Fruit fly (Drosophila melanogaster) whole organism, wandering third instar larva: ENCODE data around the gene CG11878.

Experiments
- CG9705 ChIP-seq: fragments of 200-800 bp; sonication (Bioruptor generic); optimal IDR thresholded peaks from 2 replicates; lab custom pipeline; 2018; ENCODE audit warnings: missing biosample characterization, mild to moderate bottlenecking, missing genetic modification characterization
- Dif ChIP-seq: fragments of 200-275, 200-300 bp; sonication (Bioruptor generic); optimal IDR thresholded peaks from 2 replicates; lab custom pipeline; 2018; ENCODE audit warnings: missing biosample characterization, missing genetic modification characterization; ENCODE audit not compliant: partially characterized antibody
- GATAd ChIP-seq: sonication (Bioruptor generic); optimal IDR thresholded peaks from 2 replicates; lab custom pipeline; 2016; ENCODE audit warnings: missing biosample characterization, missing genetic modification characterization
- Hnf4 ChIP-seq: fragments of 200-800 bp; sonication (Bioruptor generic); optimal IDR thresholded peaks from 2 replicates; lab custom pipeline; 2016; ENCODE audit warnings: missing biosample characterization, mild to moderate bottlenecking, missing genetic modification characterization
- Hr83 ChIP-seq: fragments of 200-300 bp; sonication (Bioruptor generic); optimal IDR thresholded peaks from 2 replicates; lab custom pipeline; 2016; ENCODE audit warnings: missing biosample characterization, mild to moderate bottlenecking, missing genetic modification characterization, moderate library complexity; ENCODE audit not compliant: poor library complexity, severe bottlenecking
- N ChIP-seq: fragments of >200 bp; optimal IDR thresholded peaks from 2 replicates; lab custom pipeline; 2018; ENCODE audit warnings: missing biosample characterization, missing external identifiers, missing genetic modification characterization
- Sp1 ChIP-seq: fragments of 200-800 bp; sonication (Bioruptor generic); optimal IDR thresholded peaks from 3 replicates; lab custom pipeline; 2019; ENCODE audit warnings: missing biosample characterization, mild to moderate bottlenecking, missing genetic modification characterization, moderate library complexity
- br ChIP-seq: fragments of 200-800 bp; sonication (Bioruptor generic); optimal IDR thresholded peaks from 2 replicates; lab custom pipeline; 2016; ENCODE audit warnings: missing biosample characterization, missing genetic modification characterization
- brk ChIP-seq: fragments of 200-800 bp; sonication (Bioruptor generic); optimal IDR thresholded peaks from 2 replicates; lab custom pipeline; 2016; ENCODE audit warnings: missing biosample characterization, mild to moderate bottlenecking, missing genetic modification characterization
- dmrt93B ChIP-seq: fragments of 200-800 bp; sonication (Bioruptor generic); optimal IDR thresholded peaks from 2 replicates; lab custom pipeline; 2018; ENCODE audit warnings: missing biosample characterization, mild to moderate bottlenecking, missing genetic modification characterization
- foxo ChIP-seq, 2 experiments: fragments of 200-800 bp; sonication (Bioruptor generic); optimal IDR thresholded peaks; 2 replicates in 1 of 2; 3 replicates in 1 of 2; lab custom pipeline; 2016 to 2017; ENCODE audit warnings: missing biosample characterization in 2 of 2, missing genetic modification characterization in 2 of 2
- fru ChIP-seq: fragments of 200-800 bp; sonication (Bioruptor generic); optimal IDR thresholded peaks from 3 replicates; lab custom pipeline; 2016; ENCODE audit warnings: missing biosample characterization, mild to moderate bottlenecking, missing genetic modification characterization
- sv ChIP-seq: fragments of 200-800 bp; sonication (Bioruptor generic); optimal IDR thresholded peaks from 3 replicates; lab custom pipeline; 2016; ENCODE audit warnings: missing biosample characterization, missing genetic modification characterization
- tai ChIP-seq: sonication (Bioruptor generic); optimal IDR thresholded peaks from 2 replicates; lab custom pipeline; 2016; ENCODE audit warnings: missing biosample characterization, missing genetic modification characterization

Gene CG11878

DNA sequence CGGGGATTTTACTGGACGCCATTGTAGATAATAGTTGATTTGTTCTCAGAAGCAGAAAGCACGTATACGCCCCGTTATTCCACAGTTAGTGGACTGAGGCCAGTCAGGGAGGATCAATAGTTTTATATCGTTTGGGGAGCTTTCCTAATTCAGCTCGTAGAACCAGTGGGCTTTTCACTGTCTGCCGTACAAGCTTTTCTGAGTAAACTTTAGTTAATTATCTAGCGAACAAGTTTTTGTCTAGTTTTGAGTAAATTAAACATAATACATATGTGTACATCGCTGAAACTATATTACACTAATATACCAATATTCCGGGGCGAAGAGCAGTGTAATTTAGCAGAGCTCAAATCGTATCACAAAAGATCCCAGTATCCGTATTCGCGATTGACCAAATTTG, 49.0 kb downstream of the CG11878 start, which contains the start of gene CG10562:
Gene CG10562 (minus strand): TSS at position 101 of the 400 bp plus-strand sequence.
- TF ChIP-seq foxo (GFP tag; optimal IDR thresholded peaks at IDR 0.05; lab: Kevin White, UChicago) (no peak), tai (no peak), dmrt93B (no peak), CG9705 (GFP tag; lab: Kevin White, UChicago) (no peak), Dif (no peak), GATAd (no peak), Hr83 (GFP tag; lab: Kevin White, UChicago) (no peak), fru (no peak), Hnf4 (no peak), Sp1 (no peak), N (GFP tag; lab: Kevin White, UChicago) (no peak), br (GFP tag; lab: Kevin White, UChicago) (no peak), brk (GFP tag; lab: Kevin White, UChicago) (no peak), sv (no peak)
